Worm (Caenorhabditis elegans) whole organism, L4 larva: ENCODE measurements around the gene Y67D2.5.

Source experiments
- F37D6.2 ChIP-seq: sonication (generic microtip); optimal IDR thresholded peaks from 2 replicates; lab custom pipeline; 2016; ENCODE audit warnings: mild to moderate bottlenecking, missing genetic modification characterization, missing compliant biosample characterization
- aly-2 ChIP-seq: sonication (generic microtip); optimal IDR thresholded peaks from 2 replicates; lab custom pipeline; 2018; ENCODE audit warnings: missing biosample characterization, missing genetic modification characterization
- ama-1 ChIP-seq: fragments of 150-350 bp; optimal IDR thresholded peaks from 2 replicates; lab custom pipeline; 2014; ENCODE audit warnings: inconsistent platforms, mixed read lengths
- daf-12 ChIP-seq: fragments of 150-350 bp; optimal IDR thresholded peaks from 2 replicates; lab custom pipeline; 2014; ENCODE audit warnings: missing biosample characterization, missing genetic modification reagents, missing genetic modification characterization
- hif-1 ChIP-seq, 2 experiments: sonication (generic microtip); optimal IDR thresholded peaks; 2 replicates each; lab custom pipeline; 2016 to 2017; ENCODE audit warnings: missing compliant biosample characterization in 2 of 2, missing genetic modification characterization in 2 of 2, missing genetic modification reagents in 2 of 2, missing genotype in 2 of 2, mild to moderate bottlenecking in 1 of 2
- lsy-2 ChIP-seq, 2 experiments: fragments of 150-350 bp in 1 of 2; sonication (generic microtip) in 1 of 2; optimal IDR thresholded peaks; 2 replicates each; lab custom pipeline; 2014 to 2017; ENCODE audit warnings: missing biosample characterization in 2 of 2, missing genetic modification characterization in 2 of 2
- madf-5 ChIP-seq, 2 experiments: fragments of 200-800 bp; sonication (Bioruptor generic); IDR thresholded peaks; 2 replicates each; pipeline ENCODE4 v1.3.6; 2022; ENCODE audit warnings: missing compliant biosample characterization in 2 of 2, missing genetic modification characterization in 2 of 2
- mdl-1 ChIP-seq, 2 experiments: fragments of 150-350 bp in 1 of 2; sonication (generic microtip) in 1 of 2; optimal IDR thresholded peaks; 2 replicates each; lab custom pipeline; 2014 to 2017; ENCODE audit warnings: missing biosample characterization in 2 of 2, missing genetic modification characterization in 2 of 2
- nhr-10 ChIP-seq: fragments of 150-350 bp; optimal IDR thresholded peaks from 2 replicates; lab custom pipeline; 2014; ENCODE audit warnings: missing biosample characterization, missing genetic modification characterization
- nhr-11 ChIP-seq: fragments of 150-350 bp; optimal IDR thresholded peaks from 2 replicates; lab custom pipeline; 2014; ENCODE audit warnings: missing biosample characterization, missing genetic modification characterization
- skn-1 ChIP-seq: fragments of 150-350 bp; optimal IDR thresholded peaks from 2 replicates; lab custom pipeline; 2014; ENCODE audit warnings: missing biosample characterization, missing genetic modification characterization
- unc-130 ChIP-seq: sonication (generic microtip); optimal IDR thresholded peaks from 2 replicates; lab custom pipeline; 2016; ENCODE audit warnings: missing genetic modification reagents, missing genetic modification characterization, missing compliant biosample characterization

ce11 chrIII:1580142-1580541 is 40.1 kb upstream of the Y67D2.5 start:
- TF ChIP-seq mdl-1 (tag; optimal IDR thresholded peaks at IDR 0.05; lab: Kevin White, UChicago) (no peak), nhr-11 (tag; lab: Kevin White, UChicago) (no peak), unc-130 (GFP tag; lab: Kevin White, UChicago) (no peak), aly-2 (tag; lab: Kevin White, UChicago) (no peak), madf-5 (GFP tag; IDR thresholded peaks at IDR 0.05; lab: Robert Waterston, UW) (no peak), lsy-2 (tag; optimal IDR thresholded peaks at IDR 0.05; lab: Kevin White, UChicago) (no peak), daf-12 (no peak), skn-1 (no peak), hif-1 (tag; optimal IDR thresholded peaks at IDR 0.05; lab: Kevin White, UChicago) (no peak), F37D6.2 (tag; lab: Kevin White, UChicago) (no peak), ama-1 (lab: Kevin White, UChicago) (no peak), nhr-10 (tag; lab: Kevin White, UChicago) (no peak)
